Worm (Caenorhabditis elegans) whole organism, L2 larva: ENCODE results near the gene rpn-12.

ENCODE experiments used
- C34F6.9 ChIP-seq: fragments of 150-350 bp; optimal IDR thresholded peaks from 2 replicates; lab custom pipeline; 2014; ENCODE audit warnings: missing biosample characterization, missing genetic modification characterization
- F13H6.1 ChIP-seq: sonication (generic microtip); optimal IDR thresholded peaks from 2 replicates; lab custom pipeline; 2016; ENCODE audit warnings: missing genetic modification characterization, missing compliant biosample characterization
- R02D3.7 ChIP-seq: fragments of 150-350 bp; optimal IDR thresholded peaks from 2 replicates; lab custom pipeline; 2014; ENCODE audit warnings: missing biosample characterization, missing genetic modification characterization
- Y55F3AM.14 ChIP-seq: fragments of 200-800 bp; sonication (Bioruptor generic); optimal IDR thresholded peaks from 2 replicates; lab custom pipeline; 2018; ENCODE audit warnings: mild to moderate bottlenecking, missing genetic modification characterization, missing compliant biosample characterization
- alr-1 ChIP-seq: fragments of 150-350 bp; optimal IDR thresholded peaks from 2 replicates; lab custom pipeline; 2014; ENCODE audit warnings: missing biosample characterization, missing genetic modification characterization
- aly-2 ChIP-seq: fragments of 150-350 bp; optimal IDR thresholded peaks from 2 replicates; lab custom pipeline; 2014; ENCODE audit warnings: missing biosample characterization, missing genetic modification characterization
- ama-1 ChIP-seq: fragments of 150-350 bp; optimal IDR thresholded peaks from 2 replicates; lab custom pipeline; 2018; ENCODE audit warnings: inconsistent platforms
- blmp-1 ChIP-seq: sonication (generic microtip); optimal IDR thresholded peaks from 2 replicates; lab custom pipeline; 2017; ENCODE audit warnings: missing genetic modification characterization, mild to moderate bottlenecking, missing compliant biosample characterization, antibody characterized with exemption, moderate library complexity; ENCODE audit not compliant: insufficient read depth
- crh-2 ChIP-seq: sonication (generic microtip); optimal IDR thresholded peaks from 2 replicates; lab custom pipeline; 2017; ENCODE audit warnings: missing biosample characterization, missing genetic modification characterization
- egl-27 ChIP-seq: sonication (generic microtip); optimal IDR thresholded peaks from 3 replicates; lab custom pipeline; 2017; ENCODE audit warnings: missing biosample characterization, missing genetic modification reagents, missing genetic modification characterization
- elt-1 ChIP-seq: fragments of 150-350 bp; optimal IDR thresholded peaks from 2 replicates; lab custom pipeline; 2014; ENCODE audit warnings: missing biosample characterization, missing genetic modification characterization
- elt-3 ChIP-seq: sonication (generic microtip); optimal IDR thresholded peaks from 2 replicates; lab custom pipeline; 2017; ENCODE audit warnings: missing biosample characterization, missing genetic modification characterization
- fos-1 ChIP-seq: fragments of 150-350 bp; optimal IDR thresholded peaks from 2 replicates; lab custom pipeline; 2014; ENCODE audit warnings: missing biosample characterization, missing genetic modification characterization
- lin-11 ChIP-seq: fragments of 150-350 bp; sonication (generic microtip); optimal IDR thresholded peaks from 2 replicates; lab custom pipeline; 2014; ENCODE audit warnings: missing biosample characterization, missing genetic modification characterization, inconsistent platforms, mixed read lengths
- lin-13 ChIP-seq: fragments of 150-350 bp; optimal IDR thresholded peaks from 2 replicates; lab custom pipeline; 2014; ENCODE audit warnings: missing biosample characterization, missing genetic modification reagents, missing genetic modification characterization
- lsy-2 ChIP-seq, 2 experiments: fragments of 150-350 bp in 1 of 2; sonication (generic microtip) in 1 of 2; optimal IDR thresholded peaks; 2 replicates each; lab custom pipeline; 2014 to 2017; ENCODE audit warnings: missing biosample characterization in 2 of 2, missing genetic modification characterization in 2 of 2
- mab-5 ChIP-seq: fragments of 150-350 bp; optimal IDR thresholded peaks from 2 replicates; lab custom pipeline; 2014; ENCODE audit warnings: missing biosample characterization, missing genetic modification characterization
- mbf-1 ChIP-seq: sonication (generic microtip); optimal IDR thresholded peaks from 2 replicates; lab custom pipeline; 2017; ENCODE audit warnings: missing biosample characterization, missing genetic modification characterization
- nhr-10 ChIP-seq: sonication (generic microtip); optimal IDR thresholded peaks from 2 replicates; lab custom pipeline; 2017; ENCODE audit warnings: missing biosample characterization, missing genetic modification characterization
- nhr-129 ChIP-seq: fragments of 150-350 bp; optimal IDR thresholded peaks from 2 replicates; lab custom pipeline; 2014; ENCODE audit warnings: missing biosample characterization, missing genetic modification characterization
- nhr-21 ChIP-seq: fragments of 150-350 bp; optimal IDR thresholded peaks from 2 replicates; lab custom pipeline; 2014; ENCODE audit warnings: missing biosample characterization, missing genetic modification characterization
- nhr-23 ChIP-seq: fragments of 150-350 bp; optimal IDR thresholded peaks from 2 replicates; lab custom pipeline; 2014; ENCODE audit warnings: missing biosample characterization, missing genetic modification reagents, missing genetic modification characterization
- nhr-237 ChIP-seq: fragments of 150-350 bp; optimal IDR thresholded peaks from 2 replicates; lab custom pipeline; 2014; ENCODE audit warnings: missing biosample characterization, missing genetic modification characterization
- nhr-25 ChIP-seq: fragments of 150-350 bp; sonication (generic microtip); optimal IDR thresholded peaks from 3 replicates; lab custom pipeline; 2014; ENCODE audit warnings: missing biosample characterization, missing genetic modification characterization
- sem-4 ChIP-seq: fragments of 150-350 bp; optimal IDR thresholded peaks from 2 replicates; lab custom pipeline; 2014; ENCODE audit warnings: missing biosample characterization, missing genetic modification reagents, missing genetic modification characterization
- skn-1 ChIP-seq: sonication (generic microtip); optimal IDR thresholded peaks from 2 replicates; lab custom pipeline; 2017; ENCODE audit warnings: missing biosample characterization, missing genetic modification characterization
- sma-3 ChIP-seq: sonication (generic microtip); optimal IDR thresholded peaks from 2 replicates; lab custom pipeline; 2016; ENCODE audit warnings: missing genetic modification reagents, missing genetic modification characterization, missing compliant biosample characterization
- sma-9 ChIP-seq, 2 experiments: fragments of 150-350 bp in 1 of 2; sonication (generic microtip) in 1 of 2; optimal IDR thresholded peaks; 2 replicates each; lab custom pipeline; 2014 to 2016; ENCODE audit warnings: missing genetic modification characterization in 2 of 2, mild to moderate bottlenecking in 1 of 2, missing biosample characterization in 1 of 2, missing compliant biosample characterization in 1 of 2, missing genetic modification reagents in 1 of 2, moderate library complexity in 1 of 2
- snpc-4 ChIP-seq: fragments of 150-350 bp; optimal IDR thresholded peaks from 2 replicates; lab custom pipeline; 2014; ENCODE audit warnings: missing biosample characterization, missing genetic modification characterization
- unc-39 ChIP-seq: fragments of 150-350 bp; optimal IDR thresholded peaks from 2 replicates; lab custom pipeline; 2014; ENCODE audit warnings: missing biosample characterization, missing genetic modification characterization
- zag-1 ChIP-seq: fragments of 150-350 bp; optimal IDR thresholded peaks from 2 replicates; lab custom pipeline; 2014; ENCODE audit warnings: missing biosample characterization, missing genetic modification characterization
- ztf-1 ChIP-seq: fragments of 200-800 bp; sonication (Bioruptor generic); conservative IDR thresholded peaks from 2 replicates; pipeline ENCODE4 v1.3.6; 2022; ENCODE audit warnings: missing genetic modification characterization, missing compliant biosample characterization
- ztf-11 ChIP-seq: sonication (generic microtip); optimal IDR thresholded peaks from 2 replicates; lab custom pipeline; 2017; ENCODE audit warnings: missing biosample characterization, missing genetic modification characterization
- ztf-4 ChIP-seq: fragments of 150-350 bp; optimal IDR thresholded peaks from 2 replicates; lab custom pipeline; 2014; ENCODE audit warnings: missing biosample characterization, missing genetic modification characterization

The rpn-12 gene

ce11 chrII:11614103-11614857 lies 38.6 kb upstream of the rpn-12 start:
- TF ChIP-seq nhr-21 (peak; percentile 24), snpc-4 (no peak), fos-1 (tag; lab: Kevin White, UChicago) (peak; percentile 0), C34F6.9 (no peak), R02D3.7 (tag; lab: Kevin White, UChicago) (no peak), nhr-25 (tag; lab: Kevin White, UChicago) (peak; percentile 34), Y55F3AM.14 (GFP tag; lab: Kevin White, UChicago) (peak; percentile 32)

- TF ChIP-seq egl-27 (tag; lab: Kevin White, UChicago) (no peak), nhr-10 (tag; lab: Kevin White, UChicago) (no peak), ztf-4 (tag; lab: Kevin White, UChicago) (no peak), unc-39 (tag; lab: Kevin White, UChicago) (no peak), ztf-1 (GFP tag; lab: Robert Waterston, UW) (no peak), sma-3 (GFP tag; lab: Kevin White, UChicago) (no peak), zag-1 (tag; lab: Kevin White, UChicago) (no peak), sma-9 (GFP tag; optimal IDR thresholded peaks at IDR 0.05; lab: Kevin White, UChicago) (peak; percentile 27), sma-9 (tag; optimal IDR thresholded peaks at IDR 0.05; lab: Kevin White, UChicago) (no peak), nhr-21 (peak; percentile 5)
These were observed 36.5 kb upstream of the rpn-12 start for ce11 chrII:11616333-11616942.

- TF ChIP-seq sem-4 (tag; lab: Kevin White, UChicago) (no peak), aly-2 (tag; lab: Kevin White, UChicago) (no peak), F13H6.1 (tag; lab: Kevin White, UChicago) (peak; percentile 16), C34F6.9 (peak; percentile 11), ztf-1 (GFP tag; lab: Robert Waterston, UW) (no peak), nhr-129 (tag; lab: Kevin White, UChicago) (peak; percentile 34), sma-3 (GFP tag; lab: Kevin White, UChicago) (peak; percentile 47), alr-1 (tag; lab: Kevin White, UChicago) (no peak), egl-27 (tag; lab: Kevin White, UChicago) (no peak), fos-1 (tag; lab: Kevin White, UChicago) (no peak), crh-2 (tag; lab: Kevin White, UChicago) (peak; percentile 40), skn-1 (tag; lab: Kevin White, UChicago) (no peak), mbf-1 (tag; lab: Kevin White, UChicago) (no peak), nhr-23 (tag; lab: Kevin White, UChicago) (no peak), nhr-237 (tag; lab: Kevin White, UChicago) (no peak), elt-1 (tag; lab: Kevin White, UChicago) (no peak), snpc-4 (no peak), mab-5 (no peak), ztf-11 (tag; lab: Kevin White, UChicago) (no peak), nhr-25 (tag; lab: Kevin White, UChicago) (peak; percentile 85), Y55F3AM.14 (GFP tag; lab: Kevin White, UChicago) (peak; percentile 60), nhr-21 (peak; percentile 12), sma-9 (GFP tag; optimal IDR thresholded peaks at IDR 0.05; lab: Kevin White, UChicago) (peak; percentile 64), sma-9 (tag; optimal IDR thresholded peaks at IDR 0.05; lab: Kevin White, UChicago) (no peak), ama-1 (lab: Kevin White, UChicago) (peak; percentile 68), lsy-2 (tag; optimal IDR thresholded peaks at IDR 0.05; lab: Kevin White, UChicago) (peak in 1 of 2 experiments; percentile 34), lin-11 (tag; lab: Kevin White, UChicago) (no peak), lin-13 (GFP tag; lab: Kevin White, UChicago) (peak; percentile 2), zag-1 (tag; lab: Kevin White, UChicago) (no peak), blmp-1 (tag; lab: Kevin White, UChicago) (peak; percentile 98), elt-3 (tag; lab: Kevin White, UChicago) (no peak)
- TF ChIP-seq, all 48 proteins: peak for 13
These were observed 35.2 kb upstream of the rpn-12 start for ce11 chrII:11617715-11618114.
